Worm (Caenorhabditis elegans): ENCODE measurements around the gene gly-1.

The gly-1 gene

DNA sequence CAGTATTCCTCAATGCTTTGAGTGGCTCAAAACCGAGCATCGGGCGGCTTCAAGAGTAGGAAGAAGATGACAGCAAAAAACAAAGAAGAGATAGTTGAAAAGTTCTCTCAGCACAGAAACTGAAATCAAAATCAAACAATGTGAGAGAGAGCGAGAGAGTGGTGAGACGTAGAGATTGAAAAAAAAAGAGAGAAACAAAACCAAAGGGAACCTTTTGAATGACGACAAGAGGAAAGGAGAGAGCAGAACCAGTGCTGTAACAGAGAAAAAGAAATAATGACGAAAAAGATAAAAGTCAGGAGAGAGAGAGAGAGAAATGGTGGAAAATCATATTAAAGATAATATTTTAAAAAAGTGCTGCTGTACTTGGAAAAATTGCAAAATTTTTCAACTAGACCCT is 34.8 kb downstream of the gly-1 start:
- TF ChIP-seq ztf-29 (GFP tag; IDR thresholded peaks at IDR 0.05) = no peak
- TF ChIP-seq cog-1 (tag; optimal IDR thresholded peaks at IDR 0.05) = no peak
- TF ChIP-seq klf-2 (GFP tag; conservative IDR thresholded peaks at IDR 0.05) = no peak
- TF ChIP-seq med-1 (GFP tag; optimal IDR thresholded peaks at IDR 0.05; ENCODE audit: insufficient read depth) = no peak
- no peak for TF ChIP-seq ztf-23 (GFP tag; IDR thresholded peaks at IDR 0.05)
- TF ChIP-seq flt-1 (GFP tag; IDR thresholded peaks at IDR 0.05) = no peak
- TF ChIP-seq tab-1 (GFP tag; IDR thresholded peaks at IDR 0.05) = no peak

DNA sequence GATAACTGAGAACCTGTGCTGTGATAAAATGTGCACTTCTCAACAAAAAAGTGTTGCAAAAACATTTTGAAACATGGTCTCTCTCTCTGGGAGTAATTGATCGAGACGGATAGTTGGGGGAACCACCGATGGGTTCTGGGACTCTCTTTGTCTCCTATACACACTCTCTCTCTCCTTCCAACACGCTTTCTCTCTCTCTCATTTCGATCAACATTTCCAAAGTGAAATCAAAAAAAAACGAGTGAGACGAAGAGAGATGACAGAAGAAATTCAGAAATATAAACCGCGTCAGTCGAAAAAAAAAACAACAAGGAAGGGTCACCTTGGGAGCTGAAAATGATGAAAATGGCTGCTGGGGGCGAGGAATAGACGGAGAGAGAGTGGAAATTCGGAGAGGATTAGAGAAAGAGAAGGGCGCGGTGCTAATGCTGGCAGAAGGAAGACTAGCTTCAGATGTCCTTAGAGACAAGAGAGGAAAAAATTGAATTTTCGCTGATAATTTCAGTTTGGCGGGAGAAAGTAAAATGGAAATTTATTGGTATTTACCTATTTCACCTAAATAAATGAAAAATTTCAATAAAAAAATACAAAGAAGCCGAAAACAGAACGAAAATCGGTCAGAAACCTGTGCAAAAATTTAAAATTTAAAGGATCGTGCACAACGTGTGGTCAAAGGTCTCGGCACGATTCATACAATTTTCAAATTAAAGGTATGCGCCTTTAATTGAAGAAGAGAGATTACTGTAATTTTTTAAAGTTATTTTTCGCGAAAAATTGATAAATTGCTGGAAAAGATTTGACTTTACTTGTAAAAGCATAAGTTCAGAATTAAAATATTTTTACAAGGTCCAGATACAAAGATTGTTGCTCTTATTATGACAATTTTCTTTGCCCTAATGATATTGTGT is 39.0 kb downstream of the gly-1 start:
- TF ChIP-seq tab-1 (GFP tag; IDR thresholded peaks at IDR 0.05) = no peak
- no peak for TF ChIP-seq ztf-23 (GFP tag; IDR thresholded peaks at IDR 0.05)
- no peak for TF ChIP-seq T22C8.4 (GFP tag; IDR thresholded peaks at IDR 0.05)
- no peak for TF ChIP-seq ztf-29 (GFP tag; IDR thresholded peaks at IDR 0.05)
- no peak for TF ChIP-seq ref-1 (GFP tag; conservative IDR thresholded peaks at IDR 0.05)

DNA sequence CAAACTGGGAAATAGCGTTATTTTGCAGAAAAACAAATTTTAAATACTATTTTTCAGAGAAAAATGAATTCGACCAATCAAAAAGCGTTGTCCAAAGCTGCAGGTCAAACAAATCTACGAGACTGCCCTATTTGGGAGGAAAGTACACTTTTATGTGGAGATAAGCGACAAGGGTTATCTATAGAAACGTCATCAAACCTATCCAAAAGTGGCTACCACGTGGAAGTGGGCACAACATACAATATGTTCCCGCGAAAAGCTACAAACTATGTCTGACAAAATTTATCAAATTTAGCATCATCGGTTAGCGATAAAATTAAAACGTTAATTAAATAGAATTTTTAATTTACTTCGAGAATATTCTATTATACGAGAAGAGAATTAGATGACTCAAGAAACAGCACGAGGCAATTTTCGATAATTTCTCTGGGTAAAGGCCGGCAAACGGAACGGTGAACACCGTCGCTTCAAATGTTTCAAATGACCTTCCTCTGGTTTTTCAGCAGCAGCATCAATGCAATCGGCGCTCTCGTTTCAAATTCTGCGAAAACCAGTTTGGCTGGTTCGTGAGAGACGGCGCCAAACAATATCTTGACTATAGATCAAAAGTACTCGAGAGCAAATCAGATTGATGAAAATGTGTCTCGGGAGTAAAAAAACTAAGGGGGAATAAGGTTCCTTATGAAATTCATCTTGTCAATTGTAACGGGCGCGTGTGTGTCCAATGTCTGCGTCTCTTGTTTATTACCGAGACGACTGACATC is 40.1 kb downstream of the gly-1 start:
- TF ChIP-seq tab-1 (GFP tag; IDR thresholded peaks at IDR 0.05) (no peak), ztf-29 (GFP tag; IDR thresholded peaks at IDR 0.05) (no peak), cog-1 (tag; optimal IDR thresholded peaks at IDR 0.05) (no peak), ztf-23 (GFP tag; IDR thresholded peaks at IDR 0.05) (no peak), flt-1 (GFP tag; IDR thresholded peaks at IDR 0.05) (no peak), ref-1 (GFP tag; conservative IDR thresholded peaks at IDR 0.05) (no peak), klf-2 (GFP tag; conservative IDR thresholded peaks at IDR 0.05) (no peak), med-1 (GFP tag; optimal IDR thresholded peaks at IDR 0.05; ENCODE audit: insufficient read depth) (no peak)

DNA sequence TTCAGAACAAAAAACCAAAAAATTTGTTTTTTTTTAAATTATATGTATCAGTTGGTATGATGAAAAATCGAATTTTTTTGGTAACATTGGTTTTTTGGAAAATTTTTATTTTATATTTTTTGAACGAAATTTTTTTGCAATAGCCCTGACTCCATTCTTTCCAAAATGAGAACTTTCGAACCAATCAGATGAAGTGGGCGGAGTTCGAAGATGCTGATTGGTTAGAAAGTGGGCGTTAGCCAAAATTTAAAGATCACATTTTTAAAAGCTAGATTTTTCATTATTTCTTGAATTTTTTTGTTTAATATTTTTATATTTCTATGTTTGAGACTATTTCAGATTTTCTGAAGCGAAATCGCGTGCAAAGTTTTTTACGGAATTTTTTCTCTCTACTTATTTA is 40.7 kb downstream of the gly-1 start:
- TF ChIP-seq flt-1 (GFP tag; IDR thresholded peaks at IDR 0.05) (no peak), ref-1 (GFP tag; conservative IDR thresholded peaks at IDR 0.05) (no peak), med-1 (GFP tag; optimal IDR thresholded peaks at IDR 0.05; ENCODE audit: insufficient read depth) (no peak), tab-1 (GFP tag; IDR thresholded peaks at IDR 0.05) (no peak), ztf-23 (GFP tag; IDR thresholded peaks at IDR 0.05) (no peak), cog-1 (tag; optimal IDR thresholded peaks at IDR 0.05) (no peak), klf-2 (GFP tag; conservative IDR thresholded peaks at IDR 0.05) (no peak), T22C8.4 (GFP tag; IDR thresholded peaks at IDR 0.05) (no peak), ztf-29 (GFP tag; IDR thresholded peaks at IDR 0.05) (no peak)

DNA sequence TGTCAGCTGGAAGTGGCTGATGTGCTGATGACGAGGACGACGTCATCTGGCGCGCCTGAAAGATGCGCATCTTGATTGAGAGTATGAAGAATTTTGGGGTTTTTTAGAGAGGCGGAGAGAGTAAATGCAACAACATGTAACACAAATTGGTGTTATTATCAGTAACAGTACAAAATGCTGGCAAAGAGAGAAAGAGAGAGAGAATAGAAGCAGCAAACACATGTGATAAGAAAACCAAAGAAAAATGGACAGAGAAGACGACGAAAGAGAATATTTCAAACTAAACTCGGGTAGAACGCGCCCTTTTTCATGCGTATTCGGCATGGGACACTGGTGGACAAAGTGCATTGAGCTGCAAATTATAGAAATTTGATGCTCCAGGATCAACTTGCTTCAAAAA is 41.2 kb downstream of the gly-1 start, which contains the start of gene M106.3:
TSS of gene M106.3 (minus strand) at position 70 of the 400 bp plus-strand sequence.
- TF ChIP-seq tab-1 (GFP tag; IDR thresholded peaks at IDR 0.05) (no peak), flt-1 (GFP tag; IDR thresholded peaks at IDR 0.05) (no peak), ztf-23 (GFP tag; IDR thresholded peaks at IDR 0.05) (no peak), med-1 (GFP tag; optimal IDR thresholded peaks at IDR 0.05; ENCODE audit: insufficient read depth) (no peak), klf-2 (GFP tag; conservative IDR thresholded peaks at IDR 0.05) (no peak), ztf-29 (GFP tag; IDR thresholded peaks at IDR 0.05) (no peak), cog-1 (tag; optimal IDR thresholded peaks at IDR 0.05) (no peak), T22C8.4 (GFP tag; IDR thresholded peaks at IDR 0.05) (no peak), ref-1 (GFP tag; conservative IDR thresholded peaks at IDR 0.05) (no peak)

DNA sequence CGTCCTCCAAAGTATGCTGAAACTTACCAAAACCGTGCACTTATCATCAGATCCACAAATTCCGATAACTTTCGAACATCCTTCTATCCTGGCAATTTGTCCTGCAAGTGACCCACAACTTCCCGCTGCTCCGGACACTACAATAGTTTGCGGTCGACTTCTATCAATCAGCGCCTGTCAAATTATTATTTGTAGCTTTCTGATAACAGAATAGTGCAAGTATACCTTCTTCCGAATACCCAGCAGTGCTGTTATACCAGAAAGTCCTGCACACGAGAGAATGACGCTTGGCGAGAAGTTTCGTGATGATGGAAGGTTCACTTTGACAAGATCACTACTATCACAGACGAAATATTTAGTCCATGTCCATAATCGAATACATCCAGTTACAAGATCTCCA is 42.6 kb downstream of the gly-1 start:
- TF ChIP-seq T22C8.4 (GFP tag; IDR thresholded peaks at IDR 0.05) = no peak
- TF ChIP-seq ref-1 (GFP tag; conservative IDR thresholded peaks at IDR 0.05) = no peak
- no peak for TF ChIP-seq cog-1 (tag; optimal IDR thresholded peaks at IDR 0.05)
- no peak for TF ChIP-seq ztf-23 (GFP tag; IDR thresholded peaks at IDR 0.05)

DNA sequence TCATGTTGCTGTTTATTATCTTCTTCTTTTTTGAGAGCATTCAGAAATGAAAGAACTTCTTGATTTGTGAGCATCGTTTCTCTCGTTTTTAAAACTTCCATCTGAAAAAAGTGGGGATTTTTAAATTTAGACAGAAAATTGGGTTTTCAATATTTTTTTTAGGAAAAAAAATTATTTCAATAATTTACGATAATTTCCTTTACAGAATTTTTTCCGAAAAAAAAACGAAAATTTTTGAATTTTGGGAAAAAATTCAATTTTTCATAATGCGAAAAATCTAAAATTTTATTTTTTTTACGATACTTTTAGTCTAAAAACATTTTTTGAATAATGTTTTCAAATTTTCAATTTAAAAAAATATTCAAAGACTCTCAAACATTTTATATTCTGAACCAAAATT is 44.9 kb downstream of the gly-1 start, which contains the start of gene M106.7:
TSS of gene M106.7 (minus strand) at position 101 of the 400 bp plus-strand sequence.
- no peak for TF ChIP-seq cog-1 (tag; optimal IDR thresholded peaks at IDR 0.05)
- TF ChIP-seq T22C8.4 (GFP tag; IDR thresholded peaks at IDR 0.05) = no peak
- no peak for TF ChIP-seq ref-1 (GFP tag; conservative IDR thresholded peaks at IDR 0.05)
- no peak for TF ChIP-seq klf-2 (GFP tag; conservative IDR thresholded peaks at IDR 0.05)
- no peak for TF ChIP-seq ztf-23 (GFP tag; IDR thresholded peaks at IDR 0.05)
- no peak for TF ChIP-seq tab-1 (GFP tag; IDR thresholded peaks at IDR 0.05)
- no peak for TF ChIP-seq med-1 (GFP tag; optimal IDR thresholded peaks at IDR 0.05; ENCODE audit: insufficient read depth)
- TF ChIP-seq flt-1 (GFP tag; IDR thresholded peaks at IDR 0.05) = no peak
- TF ChIP-seq ztf-29 (GFP tag; IDR thresholded peaks at IDR 0.05) = no peak

DNA sequence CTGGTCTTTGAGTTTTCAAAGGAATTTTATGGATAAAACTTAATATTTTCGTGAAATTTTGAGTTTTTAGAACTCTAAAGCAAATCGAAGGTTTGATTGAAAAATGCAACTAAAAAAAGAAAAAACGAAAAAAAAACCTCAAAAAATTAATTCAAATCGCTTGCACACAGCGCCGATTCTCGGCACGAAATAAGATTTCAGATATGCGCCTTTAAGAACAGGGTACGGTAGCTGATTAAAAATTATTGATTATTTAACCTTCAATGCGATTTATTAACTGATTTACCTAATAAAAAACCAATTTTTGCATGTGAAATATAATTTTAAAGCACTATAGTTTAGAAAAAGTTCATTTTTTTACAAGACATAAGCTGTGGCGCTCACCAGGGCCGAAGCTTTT is 49.1 kb downstream of the gly-1 start:
- TF ChIP-seq med-1 (GFP tag; optimal IDR thresholded peaks at IDR 0.05; ENCODE audit: insufficient read depth) = no peak
- no peak for TF ChIP-seq ztf-29 (GFP tag; IDR thresholded peaks at IDR 0.05)
- no peak for TF ChIP-seq tab-1 (GFP tag; IDR thresholded peaks at IDR 0.05)
- no peak for TF ChIP-seq flt-1 (GFP tag; IDR thresholded peaks at IDR 0.05)
- TF ChIP-seq ref-1 (GFP tag; conservative IDR thresholded peaks at IDR 0.05) = no peak
- no peak for TF ChIP-seq ztf-23 (GFP tag; IDR thresholded peaks at IDR 0.05)
- no peak for TF ChIP-seq T22C8.4 (GFP tag; IDR thresholded peaks at IDR 0.05)
- TF ChIP-seq klf-2 (GFP tag; conservative IDR thresholded peaks at IDR 0.05) = no peak
- no peak for TF ChIP-seq cog-1 (tag; optimal IDR thresholded peaks at IDR 0.05)

DNA sequence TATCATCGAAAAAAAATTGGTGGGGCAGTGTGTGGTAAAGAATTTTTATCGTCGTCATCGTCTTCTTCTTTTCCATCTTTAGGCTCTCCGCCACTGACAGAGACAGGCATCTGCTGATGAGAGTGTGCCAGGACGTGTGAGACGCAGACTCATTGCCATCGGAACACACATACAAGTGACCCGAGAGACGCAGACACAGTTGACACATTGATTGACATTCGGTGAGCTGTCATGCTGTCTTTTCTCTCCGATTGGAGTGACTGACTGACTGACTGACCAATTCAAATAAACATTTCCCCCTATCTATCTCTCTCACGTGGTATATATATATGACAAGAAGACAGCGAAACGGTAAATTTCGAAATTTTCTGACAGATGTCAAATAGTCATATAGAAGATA is 50.9 kb downstream of the gly-1 start:
- no peak for TF ChIP-seq med-1 (GFP tag; optimal IDR thresholded peaks at IDR 0.05; ENCODE audit: insufficient read depth)
- peak; percentile 68 for TF ChIP-seq cog-1 (tag; optimal IDR thresholded peaks at IDR 0.05)
- no peak for TF ChIP-seq klf-2 (GFP tag; conservative IDR thresholded peaks at IDR 0.05)
- TF ChIP-seq tab-1 (GFP tag; IDR thresholded peaks at IDR 0.05) = no peak

All from whole organism, midembryonic.